Worm (Caenorhabditis elegans) whole organism, late embryonic: Measurements from ENCODE around the gene C05C10.7.

Experiments used
- fax-1 ChIP-seq: sonication (generic microtip); optimal IDR thresholded peaks from 2 replicates; lab custom pipeline; 2016; ENCODE audit warnings: missing genotype, missing genetic modification characterization, missing compliant biosample characterization
- fkh-6 ChIP-seq: sonication (generic microtip); optimal IDR thresholded peaks from 2 replicates; lab custom pipeline; 2016; ENCODE audit warnings: missing genetic modification characterization, missing compliant biosample characterization
- hlh-6 ChIP-seq: sonication (generic microtip); optimal IDR thresholded peaks from 2 replicates; lab custom pipeline; 2016; ENCODE audit warnings: missing genotype, missing genetic modification characterization, missing compliant biosample characterization
- lin-11 ChIP-seq: fragments of 200-800 bp; sonication (Bioruptor generic); optimal IDR thresholded peaks from 2 replicates; lab custom pipeline; 2018; ENCODE audit warnings: mild to moderate bottlenecking, missing genetic modification characterization, missing compliant biosample characterization
- sdc-2 ChIP-seq: sonication (generic microtip); optimal IDR thresholded peaks from 2 replicates; lab custom pipeline; 2016; ENCODE audit warnings: missing genotype, missing genetic modification characterization, missing compliant biosample characterization
- tbx-2 ChIP-seq: sonication (generic microtip); optimal IDR thresholded peaks from 2 replicates; lab custom pipeline; 2016; ENCODE audit warnings: missing genetic modification characterization, missing compliant biosample characterization
- unc-86 ChIP-seq: sonication (generic microtip); optimal IDR thresholded peaks from 2 replicates; lab custom pipeline; 2016; ENCODE audit warnings: missing genetic modification characterization, missing compliant biosample characterization

DNA sequence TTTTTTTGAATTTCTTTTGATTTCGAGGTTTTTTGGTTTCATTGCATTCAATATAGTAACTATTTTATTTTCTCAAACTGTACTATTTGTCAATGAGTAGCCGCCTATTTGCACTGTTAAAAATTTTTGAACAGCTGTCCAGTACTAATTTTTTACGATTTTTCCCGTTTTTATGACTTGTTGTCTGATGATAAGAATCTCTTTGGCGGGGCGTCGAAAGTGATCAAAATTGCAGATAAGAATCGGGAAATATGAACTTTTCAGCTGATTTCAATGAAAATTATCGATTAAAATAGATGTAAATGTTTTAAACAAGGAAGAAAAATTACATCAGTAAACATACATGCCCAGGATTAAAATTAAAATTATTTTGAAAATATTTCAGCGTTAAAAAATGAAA, 35.4 kb upstream of the C05C10.7 start:
- no peak for TF ChIP-seq tbx-2 (tag; lab: Kevin White, UChicago)
- no peak for TF ChIP-seq unc-86 (tag; lab: Kevin White, UChicago)
- TF ChIP-seq hlh-6 (tag; lab: Kevin White, UChicago) = no peak
- no peak for TF ChIP-seq sdc-2
- no peak for TF ChIP-seq fax-1
- TF ChIP-seq lin-11 (tag; lab: Kevin White, UChicago) = no peak
- no peak for TF ChIP-seq fkh-6 (tag; lab: Kevin White, UChicago)
